Worm (Caenorhabditis elegans) whole organism, L2 larva: Measurements from ENCODE around the gene acaa-2.
A peak's percentile ranks its signal among the peaks of the same experiment; 100 is the strongest.

Experiments
- C34F6.9 ChIP-seq: fragments of 150-350 bp; optimal IDR thresholded peaks from 2 replicates; lab custom pipeline; 2014; ENCODE audit warnings: missing biosample characterization, missing genetic modification characterization
- F13H6.1 ChIP-seq: sonication (generic microtip); optimal IDR thresholded peaks from 2 replicates; lab custom pipeline; 2016; ENCODE audit warnings: missing genetic modification characterization, missing compliant biosample characterization
- R02D3.7 ChIP-seq: fragments of 150-350 bp; optimal IDR thresholded peaks from 2 replicates; lab custom pipeline; 2014; ENCODE audit warnings: missing biosample characterization, missing genetic modification characterization
- Y55F3AM.14 ChIP-seq: fragments of 200-800 bp; sonication (Bioruptor generic); optimal IDR thresholded peaks from 2 replicates; lab custom pipeline; 2018; ENCODE audit warnings: mild to moderate bottlenecking, missing genetic modification characterization, missing compliant biosample characterization
- ama-1 ChIP-seq: fragments of 150-350 bp; optimal IDR thresholded peaks from 2 replicates; lab custom pipeline; 2018; ENCODE audit warnings: inconsistent platforms
- blmp-1 ChIP-seq: sonication (generic microtip); optimal IDR thresholded peaks from 2 replicates; lab custom pipeline; 2017; ENCODE audit warnings: missing genetic modification characterization, mild to moderate bottlenecking, missing compliant biosample characterization, antibody characterized with exemption, moderate library complexity; ENCODE audit not compliant: insufficient read depth
- ceh-16 ChIP-seq: fragments of 150-350 bp; optimal IDR thresholded peaks from 2 replicates; lab custom pipeline; 2014; ENCODE audit warnings: missing biosample characterization, missing genetic modification characterization
- ceh-82 ChIP-seq: fragments of 150-350 bp; optimal IDR thresholded peaks from 2 replicates; lab custom pipeline; 2014; ENCODE audit warnings: missing biosample characterization, missing genetic modification characterization
- dmd-4 ChIP-seq: sonication (generic microtip); optimal IDR thresholded peaks from 2 replicates; lab custom pipeline; 2017; ENCODE audit warnings: missing biosample characterization, missing genetic modification characterization
- egl-27 ChIP-seq: sonication (generic microtip); optimal IDR thresholded peaks from 3 replicates; lab custom pipeline; 2017; ENCODE audit warnings: missing biosample characterization, missing genetic modification reagents, missing genetic modification characterization
- elt-1 ChIP-seq: fragments of 150-350 bp; optimal IDR thresholded peaks from 2 replicates; lab custom pipeline; 2014; ENCODE audit warnings: missing biosample characterization, missing genetic modification characterization
- elt-3 ChIP-seq: sonication (generic microtip); optimal IDR thresholded peaks from 2 replicates; lab custom pipeline; 2017; ENCODE audit warnings: missing biosample characterization, missing genetic modification characterization
- fos-1 ChIP-seq: fragments of 150-350 bp; optimal IDR thresholded peaks from 2 replicates; lab custom pipeline; 2014; ENCODE audit warnings: missing biosample characterization, missing genetic modification characterization
- gmeb-1 ChIP-seq: fragments of 150-350 bp; optimal IDR thresholded peaks from 2 replicates; lab custom pipeline; 2014; ENCODE audit warnings: missing biosample characterization, missing genetic modification characterization
- lin-11 ChIP-seq: fragments of 150-350 bp; sonication (generic microtip); optimal IDR thresholded peaks from 2 replicates; lab custom pipeline; 2014; ENCODE audit warnings: missing biosample characterization, missing genetic modification characterization, inconsistent platforms, mixed read lengths
- lin-13 ChIP-seq: fragments of 150-350 bp; optimal IDR thresholded peaks from 2 replicates; lab custom pipeline; 2014; ENCODE audit warnings: missing biosample characterization, missing genetic modification reagents, missing genetic modification characterization
- lin-39 ChIP-seq: fragments of 150-350 bp; optimal IDR thresholded peaks from 2 replicates; lab custom pipeline; 2014; ENCODE audit warnings: missing biosample characterization, missing genetic modification reagents, missing genetic modification characterization
- lsy-2 ChIP-seq, 2 experiments: fragments of 150-350 bp in 1 of 2; sonication (generic microtip) in 1 of 2; optimal IDR thresholded peaks; 2 replicates each; lab custom pipeline; 2014 to 2017; ENCODE audit warnings: missing biosample characterization in 2 of 2, missing genetic modification characterization in 2 of 2
- mab-5 ChIP-seq: fragments of 150-350 bp; optimal IDR thresholded peaks from 2 replicates; lab custom pipeline; 2014; ENCODE audit warnings: missing biosample characterization, missing genetic modification characterization
- nhr-10 ChIP-seq: sonication (generic microtip); optimal IDR thresholded peaks from 2 replicates; lab custom pipeline; 2017; ENCODE audit warnings: missing biosample characterization, missing genetic modification characterization
- nhr-11 ChIP-seq: fragments of 150-350 bp; optimal IDR thresholded peaks from 2 replicates; lab custom pipeline; 2014; ENCODE audit warnings: missing biosample characterization, missing genetic modification characterization
- nhr-12 ChIP-seq: fragments of 150-350 bp; optimal IDR thresholded peaks from 2 replicates; lab custom pipeline; 2014; ENCODE audit warnings: missing biosample characterization, missing genetic modification characterization
- nhr-21 ChIP-seq: fragments of 150-350 bp; optimal IDR thresholded peaks from 2 replicates; lab custom pipeline; 2014; ENCODE audit warnings: missing biosample characterization, missing genetic modification characterization
- nhr-23 ChIP-seq: fragments of 150-350 bp; optimal IDR thresholded peaks from 2 replicates; lab custom pipeline; 2014; ENCODE audit warnings: missing biosample characterization, missing genetic modification reagents, missing genetic modification characterization
- nhr-237 ChIP-seq: fragments of 150-350 bp; optimal IDR thresholded peaks from 2 replicates; lab custom pipeline; 2014; ENCODE audit warnings: missing biosample characterization, missing genetic modification characterization
- nhr-25 ChIP-seq: fragments of 150-350 bp; sonication (generic microtip); optimal IDR thresholded peaks from 3 replicates; lab custom pipeline; 2014; ENCODE audit warnings: missing biosample characterization, missing genetic modification characterization
- nhr-77 ChIP-seq: fragments of 150-350 bp; optimal IDR thresholded peaks from 2 replicates; lab custom pipeline; 2014; ENCODE audit warnings: missing biosample characterization, missing genetic modification characterization
- sem-4 ChIP-seq: fragments of 150-350 bp; optimal IDR thresholded peaks from 2 replicates; lab custom pipeline; 2014; ENCODE audit warnings: missing biosample characterization, missing genetic modification reagents, missing genetic modification characterization
- unc-55 ChIP-seq: fragments of 150-350 bp; sonication (generic microtip); optimal IDR thresholded peaks from 3 replicates; lab custom pipeline; 2014; ENCODE audit warnings: missing biosample characterization, missing genetic modification reagents, missing genetic modification characterization
- unc-62 ChIP-seq: fragments of 150-350 bp; optimal IDR thresholded peaks from 2 replicates; lab custom pipeline; 2014; ENCODE audit warnings: missing biosample characterization, missing genetic modification reagents, missing genetic modification characterization
- zag-1 ChIP-seq: fragments of 150-350 bp; optimal IDR thresholded peaks from 2 replicates; lab custom pipeline; 2014; ENCODE audit warnings: missing biosample characterization, missing genetic modification characterization
- ztf-11 ChIP-seq: sonication (generic microtip); optimal IDR thresholded peaks from 2 replicates; lab custom pipeline; 2017; ENCODE audit warnings: missing biosample characterization, missing genetic modification characterization
- ztf-4 ChIP-seq: fragments of 150-350 bp; optimal IDR thresholded peaks from 2 replicates; lab custom pipeline; 2014; ENCODE audit warnings: missing biosample characterization, missing genetic modification characterization

The acaa-2 gene

ce11 chrIII:13339672-13340071 lies 5.1 kb upstream of the acaa-2 start, which contains the start of gene F53A2.3:
TSS of gene F53A2.3 (minus strand) at chrIII:13339772.
- no peak for TF ChIP-seq gmeb-1
- TF ChIP-seq nhr-25: no peak
- no peak for TF ChIP-seq ztf-11 (tag; lab: Kevin White, UChicago)
- no peak for TF ChIP-seq mab-5 (tag; lab: Kevin White, UChicago)

DNA sequence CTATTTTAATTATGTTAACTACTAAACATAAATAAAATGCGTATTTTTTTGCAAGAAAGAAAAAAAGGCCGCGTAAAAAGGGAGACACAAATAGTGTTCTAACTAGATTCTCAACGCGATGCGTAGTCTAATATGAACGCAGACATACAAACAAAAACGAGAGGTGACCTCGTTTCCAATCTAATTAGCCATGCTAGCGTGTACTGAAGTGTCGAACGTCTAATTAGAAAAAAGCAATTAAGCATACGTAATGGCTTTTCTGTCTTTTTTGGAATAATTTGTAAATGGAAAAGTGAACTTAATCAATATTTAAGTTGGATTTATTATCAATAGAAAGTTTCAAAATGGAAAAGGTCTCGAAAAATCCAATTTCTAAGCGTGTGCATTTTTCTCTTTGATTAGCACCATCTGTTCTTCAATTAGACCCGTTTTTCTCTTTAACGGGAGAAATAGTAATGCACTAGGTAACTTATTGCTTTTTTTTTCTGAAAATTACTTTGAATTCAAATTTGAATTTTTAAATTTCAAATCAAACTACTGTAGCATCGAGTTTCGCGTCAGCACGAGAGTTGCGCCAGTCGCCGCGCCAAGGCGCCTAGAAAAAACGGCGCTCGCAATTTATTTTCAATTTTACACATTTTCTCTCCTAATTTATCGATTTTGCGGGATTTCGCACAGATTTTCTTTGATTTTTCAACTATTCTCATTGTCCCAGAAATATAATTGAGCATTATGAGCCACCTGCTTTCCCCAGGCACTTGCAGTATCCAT lies 4.0 kb upstream of the acaa-2 start:
- TF ChIP-seq R02D3.7 (tag; lab: Kevin White, UChicago): no peak
- peak; percentile 46 for TF ChIP-seq unc-55 (GFP tag; lab: Kevin White, UChicago)
- TF ChIP-seq nhr-25: no peak
- no peak for TF ChIP-seq zag-1 (tag; lab: Kevin White, UChicago)
- no peak for TF ChIP-seq ztf-4 (tag; lab: Kevin White, UChicago)
- no peak for TF ChIP-seq elt-1 (tag; lab: Kevin White, UChicago)
- no peak for TF ChIP-seq nhr-21 (tag; lab: Kevin White, UChicago)
- no peak for TF ChIP-seq dmd-4
- TF ChIP-seq F13H6.1 (tag; lab: Kevin White, UChicago): no peak
- TF ChIP-seq ceh-16: no peak
- TF ChIP-seq nhr-237 (tag; lab: Kevin White, UChicago): no peak
- TF ChIP-seq unc-62 (GFP tag; lab: Kevin White, UChicago): no peak
- TF ChIP-seq lin-11: no peak
- TF ChIP-seq nhr-77 (tag; lab: Kevin White, UChicago): no peak
- TF ChIP-seq lin-13 (GFP tag; lab: Kevin White, UChicago): peak; percentile 68
- TF ChIP-seq nhr-12 (tag; lab: Kevin White, UChicago): no peak
- TF ChIP-seq lsy-2 (tag; optimal IDR thresholded peaks at IDR 0.05; lab: Kevin White, UChicago): peak in 1 of 2 experiments; percentile 72
- no peak for TF ChIP-seq sem-4 (tag; lab: Kevin White, UChicago)
- TF ChIP-seq elt-3 (tag; lab: Kevin White, UChicago): no peak
- no peak for TF ChIP-seq nhr-23
- no peak for TF ChIP-seq ceh-82 (tag; lab: Kevin White, UChicago)
- TF ChIP-seq gmeb-1: peak; percentile 66
- TF ChIP-seq C34F6.9: no peak

ce11 chrIII:13341275-13341626 lies 3.5 kb upstream of the acaa-2 start, which contains the start of gene nud-1:
TSS of gene nud-1 (plus strand) at chrIII:13341527.
- TF ChIP-seq nhr-11 (no peak), blmp-1 (tag; lab: Kevin White, UChicago) (no peak), lin-13 (GFP tag; lab: Kevin White, UChicago) (no peak), lin-11 (no peak), R02D3.7 (tag; lab: Kevin White, UChicago) (no peak)
- TF ChIP-seq, all 48 proteins: peak for 0

DNA sequence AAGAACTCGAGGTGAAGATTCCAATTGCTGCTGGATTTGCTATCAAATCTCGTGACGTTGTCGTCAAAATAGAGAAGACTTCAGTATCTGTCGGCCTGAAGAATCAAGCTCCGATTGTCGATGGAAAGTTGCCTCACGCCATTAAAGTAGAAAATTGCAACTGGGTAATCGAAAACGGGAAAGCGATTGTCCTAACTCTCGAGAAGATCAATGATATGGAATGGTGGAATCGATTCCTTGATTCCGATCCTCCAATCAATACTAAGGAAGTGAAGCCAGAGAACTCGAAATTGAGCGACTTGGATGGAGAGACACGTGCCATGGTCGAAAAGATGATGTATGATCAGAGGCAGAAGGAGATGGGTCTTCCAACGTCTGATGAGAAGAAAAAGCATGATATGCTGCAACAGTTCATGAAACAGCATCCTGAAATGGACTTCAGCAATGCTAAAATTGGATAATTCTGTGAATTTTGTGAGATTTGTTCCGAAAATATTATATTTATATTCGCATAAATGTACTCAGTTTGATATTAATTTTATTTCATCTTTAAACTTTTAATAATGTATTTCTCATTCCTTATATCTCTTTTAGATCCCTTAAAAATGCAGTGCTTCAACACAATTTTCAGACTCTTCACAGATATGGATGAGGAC lies 2.5 kb upstream of the acaa-2 start, which contains the start of gene dro-1:
Gene dro-1 (plus strand): TSS at position 606 of the 656 bp plus-strand sequence.
- TF ChIP-seq ama-1 (no peak), lin-11 (no peak), elt-3 (tag; lab: Kevin White, UChicago) (no peak), R02D3.7 (tag; lab: Kevin White, UChicago) (no peak), Y55F3AM.14 (GFP tag; lab: Kevin White, UChicago) (no peak)
- TF ChIP-seq, all 48 proteins: peak for 0

DNA sequence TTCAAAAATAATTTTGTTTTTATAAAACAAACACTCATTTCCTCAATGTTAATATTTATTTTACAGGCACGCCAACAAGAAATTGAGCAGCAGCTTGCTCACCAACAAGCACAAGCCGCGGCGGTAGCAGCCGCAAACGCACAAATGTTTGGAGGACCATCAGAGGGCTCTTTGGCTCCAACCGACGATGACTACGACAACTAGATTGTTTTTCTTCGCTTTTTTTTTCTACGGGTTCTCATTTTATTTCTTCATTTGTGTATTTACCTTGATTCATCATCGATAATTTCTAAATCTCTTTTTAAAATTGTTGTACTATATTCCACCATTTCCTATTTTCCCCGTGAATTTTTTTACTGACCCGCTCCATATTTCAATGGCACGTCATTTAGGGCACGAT lies 1.6 kb upstream of the acaa-2 start, which contains the start of gene ife-1:
Gene ife-1 (plus strand): TSS at position 301 of the 400 bp plus-strand sequence.
- TF ChIP-seq ztf-11 (tag; lab: Kevin White, UChicago): no peak
- TF ChIP-seq mab-5 (tag; lab: Kevin White, UChicago): no peak
- no peak for TF ChIP-seq fos-1 (tag; lab: Kevin White, UChicago)
- no peak for TF ChIP-seq C34F6.9
- no peak for TF ChIP-seq nhr-237 (tag; lab: Kevin White, UChicago)
- no peak for TF ChIP-seq R02D3.7 (tag; lab: Kevin White, UChicago)
- TF ChIP-seq F13H6.1 (tag; lab: Kevin White, UChicago): no peak
- no peak for TF ChIP-seq nhr-10
- no peak for TF ChIP-seq elt-1 (tag; lab: Kevin White, UChicago)
- no peak for TF ChIP-seq Y55F3AM.14 (GFP tag; lab: Kevin White, UChicago)
- no peak for TF ChIP-seq lin-13 (GFP tag; lab: Kevin White, UChicago)
- TF ChIP-seq ceh-82 (tag; lab: Kevin White, UChicago): no peak
- TF ChIP-seq egl-27: no peak
- no peak for TF ChIP-seq sem-4 (tag; lab: Kevin White, UChicago)
- TF ChIP-seq lin-39 (tag; lab: Kevin White, UChicago): no peak
- TF ChIP-seq ceh-16: no peak
- no peak for TF ChIP-seq unc-62 (GFP tag; lab: Kevin White, UChicago)
- no peak for TF ChIP-seq elt-3 (tag; lab: Kevin White, UChicago)
